Fruit fly (Drosophila melanogaster) S2 (cell line): Measurements from ENCODE around the gene Nepl18.

ENCODE experiments used
- CG8478 ChIP-seq: fragments of >200 bp; optimal IDR thresholded peaks from 2 replicates; lab custom pipeline; 2018
- CTCF ChIP-seq, 2 experiments: fragments of >200 bp; optimal IDR thresholded peaks; 2 replicates each; lab custom pipeline; 2018

DNA sequence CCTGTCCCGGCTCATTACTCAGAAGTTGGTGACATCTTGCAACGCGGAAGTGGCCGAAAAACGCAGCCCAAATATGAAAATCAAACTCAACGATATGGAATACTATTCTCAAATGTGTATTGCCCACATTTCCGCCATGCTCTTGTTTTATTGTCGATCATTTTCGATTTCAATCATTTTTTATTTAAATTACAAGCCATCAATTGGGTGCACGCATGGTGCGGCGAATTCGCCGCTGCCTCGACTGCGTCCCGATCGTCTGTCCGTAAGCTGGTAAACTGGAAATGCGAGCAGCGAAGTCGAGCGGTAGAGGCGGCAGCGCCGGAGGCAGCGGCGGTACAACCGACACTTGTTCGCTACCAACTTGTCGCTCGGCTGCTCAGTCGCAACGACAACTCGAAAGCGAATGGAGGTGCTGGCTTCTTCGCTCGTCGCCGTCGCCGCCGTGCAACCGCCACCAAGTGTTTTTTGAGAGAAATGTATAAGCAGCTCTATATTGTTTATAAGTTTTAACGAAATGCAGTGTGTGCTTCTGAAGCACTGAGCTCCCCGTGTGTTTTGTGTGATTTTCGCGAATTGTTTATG is 16.2 kb downstream of the Nepl18 start:
- TF ChIP-seq CTCF (optimal IDR thresholded peaks at IDR 0.05; lab: Kevin White, UChicago) (no peak), CG8478 (lab: Kevin White, UChicago) (no peak)
